Fruit fly (Drosophila melanogaster) whole organism, embryonic: ENCODE measurements around the gene Lsp2.

Experiments used
- CG3065 ChIP-seq: fragments of 200-800 bp; sonication (Bioruptor generic); optimal IDR thresholded peaks from 2 replicates; lab custom pipeline; 2016; ENCODE audit warnings: missing biosample characterization, missing genetic modification characterization
- CG4360 ChIP-seq: fragments of 200-800 bp; sonication (Bioruptor generic); IDR thresholded peaks from 2 replicates; pipeline ENCODE4 v1.3.6; 2022; ENCODE audit warnings: missing biosample characterization, missing genetic modification characterization
- CG5953 ChIP-seq: fragments of 200-800 bp; sonication (Bioruptor generic); IDR thresholded peaks from 2 replicates; pipeline ENCODE4 v1.3.6; 2022; ENCODE audit warnings: missing biosample characterization, missing genetic modification characterization
- Hand ChIP-seq: fragments of 200-800 bp; sonication (Bioruptor generic); optimal IDR thresholded peaks from 2 replicates; lab custom pipeline; 2017; ENCODE audit warnings: mild to moderate bottlenecking, missing biosample characterization, missing genetic modification reagents, missing genetic modification characterization
- Med ChIP-seq: fragments of 200-800 bp; sonication (Bioruptor generic); peaks from one replicate; lab custom pipeline; 2016; ENCODE audit warnings: missing biosample characterization, missing genetic modification characterization, mild to moderate bottlenecking, inconsistent platforms, moderate library complexity
- NfI ChIP-seq: fragments of 200-800 bp; sonication (Bioruptor generic); optimal IDR thresholded peaks from 3 replicates; lab custom pipeline; 2018; ENCODE audit warnings: missing biosample characterization, mild to moderate bottlenecking, missing genetic modification characterization, moderate library complexity
- Oli ChIP-seq: fragments of 200-800 bp; sonication (Bioruptor generic); optimal IDR thresholded peaks from 2 replicates; lab custom pipeline; 2018; ENCODE audit warnings: missing biosample characterization, mild to moderate bottlenecking, missing genetic modification characterization, moderate library complexity
- abd-A ChIP-seq: fragments of 200-800 bp; sonication (Bioruptor generic); optimal IDR thresholded peaks from 3 replicates; lab custom pipeline; 2019; ENCODE audit warnings: missing biosample characterization, mild to moderate bottlenecking, missing genetic modification characterization, moderate library complexity
- chinmo ChIP-seq: fragments of 200-800 bp; sonication (Bioruptor generic); IDR thresholded peaks from 4 replicates; pipeline ENCODE4 v1.3.6; 2022; ENCODE audit warnings: missing biosample characterization, missing genetic modification characterization; ENCODE audit not compliant: partially characterized antibody
- crc ChIP-seq: fragments of 200-800 bp; sonication (Bioruptor generic); optimal IDR thresholded peaks from 2 replicates; lab custom pipeline; 2016; ENCODE audit warnings: missing biosample characterization, missing genetic modification characterization
- mirr ChIP-seq: fragments of 200-800 bp; sonication (Bioruptor generic); optimal IDR thresholded peaks from 3 replicates; lab custom pipeline; 2018; ENCODE audit warnings: missing biosample characterization, mild to moderate bottlenecking, missing genetic modification characterization
- org-1 ChIP-seq: fragments of 200-800 bp; sonication (Bioruptor generic); optimal IDR thresholded peaks from 2 replicates; lab custom pipeline; 2017; ENCODE audit warnings: missing biosample characterization, missing genetic modification characterization
- row ChIP-seq: fragments of 200-800 bp; sonication (Bioruptor generic); IDR thresholded peaks from 3 replicates; pipeline ENCODE4 v1.3.6; 2022; ENCODE audit warnings: missing biosample characterization, missing genetic modification characterization
- z ChIP-seq: fragments of 200-800 bp; sonication (Bioruptor generic); IDR thresholded peaks from 3 replicates; pipeline ENCODE4 v1.3.6; 2022; ENCODE audit warnings: missing biosample characterization, missing genetic modification characterization

DNA sequence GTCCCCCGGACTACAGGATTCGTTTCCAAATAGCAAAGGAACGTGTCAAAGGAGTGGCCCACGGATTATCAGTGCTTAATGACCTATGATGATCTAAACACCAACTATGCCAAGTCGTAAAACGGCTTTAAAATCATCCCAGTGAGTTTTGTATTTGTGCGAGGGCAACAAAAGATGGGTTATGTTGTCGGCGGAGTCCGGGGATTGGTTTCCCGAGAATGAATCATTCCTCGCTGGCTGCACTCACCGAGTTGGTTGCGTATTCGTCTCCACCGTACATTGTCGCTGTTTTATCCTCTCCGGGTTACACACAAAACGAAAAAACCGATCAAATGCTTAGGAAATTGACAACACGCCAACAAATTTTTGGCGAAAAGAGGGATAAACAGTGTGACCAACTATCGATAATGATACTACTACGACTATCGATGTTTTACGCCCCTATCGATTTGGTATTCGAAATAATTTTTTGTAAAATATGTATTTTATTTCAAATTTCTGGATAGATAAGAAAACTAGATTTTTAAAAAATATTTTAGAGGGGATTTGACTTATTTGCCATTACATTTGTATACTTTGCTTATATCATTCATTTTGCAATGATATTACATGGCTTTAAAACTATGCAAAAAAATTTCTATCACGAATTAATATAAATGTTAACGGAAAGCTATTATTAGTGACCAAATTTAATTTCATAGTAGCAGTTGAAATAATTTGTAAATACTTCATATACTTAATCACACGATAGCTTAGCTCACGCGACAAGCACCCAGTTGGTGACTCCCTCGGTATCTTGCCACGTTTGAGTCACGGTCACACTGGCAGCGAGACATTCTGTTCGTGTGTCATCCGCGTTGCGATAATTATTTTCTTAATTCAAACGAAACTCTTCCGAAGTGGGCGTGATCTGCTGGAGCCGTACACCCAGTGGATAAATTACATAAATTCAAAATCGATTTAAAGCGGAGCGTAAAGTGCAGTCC is 16.8 kb downstream of the Lsp2 start, which contains the start of the genes eIF3l and Nrx-IV:
- no peak for TF ChIP-seq org-1
- TF ChIP-seq Med (GFP tag; lab: Kevin White, UChicago) = peak; percentile 65
- no peak for TF ChIP-seq z
- no peak for TF ChIP-seq NfI (GFP tag; lab: Kevin White, UChicago)
- no peak for TF ChIP-seq CG3065 (GFP tag; lab: Kevin White, UChicago)
- TF ChIP-seq row (GFP tag; lab: Robert Waterston, UW) = peak; percentile 57; the same call in 2 of the 3 replicates
- TF ChIP-seq CG4360 (GFP tag; lab: Robert Waterston, UW) = 0 out of 2 replicates have a peak, but pooled peaks have one; percentile 6
- TF ChIP-seq Hand = no peak
- no peak for TF ChIP-seq chinmo (GFP tag; lab: Robert Waterston, UW)
- TF ChIP-seq CG5953 = no peak
- TF ChIP-seq mirr (GFP tag; lab: Kevin White, UChicago) = no peak
- no peak for TF ChIP-seq Oli (tag; lab: Kevin White, UChicago)
- no peak for TF ChIP-seq abd-A
- TF ChIP-seq crc (GFP tag; lab: Kevin White, UChicago) = no peak
